Fruit fly (Drosophila melanogaster) whole organism, embryonic: Measurements from ENCODE around the gene Sfp26Ad.

Experiments
- ase ChIP-seq: fragments of 200-800 bp; sonication (Bioruptor generic); IDR thresholded peaks from 3 replicates; pipeline ENCODE4 v1.3.6; 2022; ENCODE audit warnings: missing biosample characterization, missing genetic modification characterization
- dmrt11E ChIP-seq: fragments of 200-800 bp; sonication (Bioruptor generic); optimal IDR thresholded peaks from 3 replicates; lab custom pipeline; 2018; ENCODE audit warnings: missing biosample characterization, mild to moderate bottlenecking, missing genetic modification characterization, moderate library complexity
- lab ChIP-seq: fragments of 200-800 bp; sonication (Bioruptor generic); optimal IDR thresholded peaks from 3 replicates; lab custom pipeline; 2017; ENCODE audit warnings: missing biosample characterization, missing genetic modification characterization, mild to moderate bottlenecking, moderate library complexity, missing genetic modification reagents

- TF ChIP-seq dmrt11E (no peak), ase (GFP tag; lab: Robert Waterston, UW) (no peak), lab (no peak)
Measured at dm6 chr2L:5925164-5925563, 17.9 kb downstream of the Sfp26Ad start.
